ENCODE assay signal across 6 worm cellular contexts in genomic region chrIII:4205751-4206327, ce11.
TF ChIP-seq lines count a peak whose summit lies in the region.

Gene R74.8 (plus strand): TSS chrIII:4206277.

TF ChIP-seq in whole organism, L1 larva, 84 proteins besides CTCF, POLR2A, EP300 and RAD21:
- TF ChIP-seq snu-23 (GFP tag; optimal IDR thresholded peaks at IDR 0.05; lab: Kevin White, UChicago) (no peak), egl-27 (tag; optimal IDR thresholded peaks at IDR 0.05; lab: Kevin White, UChicago) (no peak), lsy-2 (tag; optimal IDR thresholded peaks at IDR 0.05; lab: Kevin White, UChicago) (peak in 1 of 2 experiments; percentile 63), blmp-1 (tag; optimal IDR thresholded peaks at IDR 0.05; lab: Kevin White, UChicago) (peak; percentile 28)

TF ChIP-seq in whole organism, L2 larva, 48 proteins besides CTCF, POLR2A, EP300 and RAD21:
- no peak for TF ChIP-seq mbf-1 (tag; optimal IDR thresholded peaks at IDR 0.05; lab: Kevin White, UChicago)
- TF ChIP-seq dmd-4 (tag; optimal IDR thresholded peaks at IDR 0.05; lab: Kevin White, UChicago), result no peak
- TF ChIP-seq lsy-2 (tag; optimal IDR thresholded peaks at IDR 0.05; lab: Kevin White, UChicago), result peak in 1 of 2 experiments; percentile 15
- peak; percentile 24 for TF ChIP-seq blmp-1 (tag; optimal IDR thresholded peaks at IDR 0.05; lab: Kevin White, UChicago; ENCODE audit: insufficient read depth)
- TF ChIP-seq nhr-129 (tag; optimal IDR thresholded peaks at IDR 0.05; lab: Kevin White, UChicago), result no peak
- peak; percentile 37 for TF ChIP-seq unc-55 (GFP tag; optimal IDR thresholded peaks at IDR 0.05; lab: Kevin White, UChicago)

TF ChIP-seq in whole organism, L3 larva, 47 proteins besides CTCF, POLR2A, EP300 and RAD21:
- TF ChIP-seq nfya-1 (tag; optimal IDR thresholded peaks at IDR 0.05; lab: Kevin White, UChicago; ENCODE audit: insufficient read depth) (peak; percentile 11), ceh-28 (tag; optimal IDR thresholded peaks at IDR 0.05; lab: Kevin White, UChicago) (no peak)

TF ChIP-seq in whole organism, L4 larva, 104 proteins besides CTCF, POLR2A, EP300 and RAD21:
- no peak for TF ChIP-seq sdz-12 (GFP tag; optimal IDR thresholded peaks at IDR 0.05; lab: Kevin White, UChicago)
- TF ChIP-seq zfp-2 (tag; optimal IDR thresholded peaks at IDR 0.05; lab: Kevin White, UChicago), result no peak
- peak; percentile 19 for TF ChIP-seq F49E8.2 (tag; optimal IDR thresholded peaks at IDR 0.05; lab: Kevin White, UChicago; ENCODE audit: borderline replicate concordance)
- peak; percentile 79 for TF ChIP-seq Y48G9A.11 (GFP tag; IDR thresholded peaks at IDR 0.05; lab: Robert Waterston, UW)
- TF ChIP-seq lsy-2 (tag; optimal IDR thresholded peaks at IDR 0.05; lab: Kevin White, UChicago), result peak in 1 of 2 experiments; percentile 79
- peak; percentile 25 for TF ChIP-seq lin-38 (GFP tag; IDR thresholded peaks at IDR 0.05; lab: Robert Waterston, UW)
- TF ChIP-seq unc-130 (GFP tag; optimal IDR thresholded peaks at IDR 0.05; lab: Kevin White, UChicago), result peak; percentile 67

TF ChIP-seq in whole organism, mixed stage, embryonic, 35 proteins besides CTCF, POLR2A, EP300 and RAD21:
- TF ChIP-seq unc-62 (GFP tag; optimal IDR thresholded peaks at IDR 0.05; lab: Kevin White, UChicago) (peak; percentile 13), nhr-76 (tag; optimal IDR thresholded peaks at IDR 0.05; lab: Kevin White, UChicago) (no peak), sem-2 (GFP tag; optimal IDR thresholded peaks at IDR 0.05; lab: Kevin White, UChicago) (no peak), M03D4.4 (tag; optimal IDR thresholded peaks at IDR 0.05; lab: Kevin White, UChicago) (no peak), mep-1 (tag; optimal IDR thresholded peaks at IDR 0.05; lab: Kevin White, UChicago) (no peak)

TF ChIP-seq in whole organism, young adult, 124 proteins besides CTCF, POLR2A, EP300 and RAD21:
- TF ChIP-seq dpl-1 (GFP tag; optimal IDR thresholded peaks at IDR 0.05; lab: Kevin White, UChicago) (peak; percentile 62), F49E8.2 (tag; optimal IDR thresholded peaks at IDR 0.05; lab: Kevin White, UChicago; ENCODE audit: insufficient read depth) (peak; percentile 61), dox-1 (GFP tag; IDR thresholded peaks at IDR 0.05; lab: Robert Waterston, UW) (peak; percentile 9; the same call in 1 of the 2 replicates), B0019.2 (GFP tag; conservative IDR thresholded peaks at IDR 0.05; lab: Robert Waterston, UW) (0 out of 2 replicates have a peak, but pooled peaks have one; percentile 19), snpc-3.4 (tag; optimal IDR thresholded peaks at IDR 0.05; lab: Kevin White, UChicago) (peak; percentile 71), Y53F4B.3 (GFP tag; IDR thresholded peaks at IDR 0.05; lab: Robert Waterston, UW) (no peak), cebp-2 (GFP tag; IDR thresholded peaks at IDR 0.05; lab: Robert Waterston, UW) (no peak), lin-35 (GFP tag; optimal IDR thresholded peaks at IDR 0.05; lab: Kevin White, UChicago) (peak in 1 of 3 experiments; percentile 29), F10E7.11 (tag; optimal IDR thresholded peaks at IDR 0.05; lab: Kevin White, UChicago) (no peak), F33H1.4 (GFP tag; IDR thresholded peaks at IDR 0.05; lab: Robert Waterston, UW) (peak; percentile 72), attf-3 (GFP tag; conservative IDR thresholded peaks at IDR 0.05; lab: Robert Waterston, UW) (0 out of 2 replicates have a peak, but pooled peaks have one; percentile 27), ceh-58 (GFP tag; IDR thresholded peaks at IDR 0.05; lab: Robert Waterston, UW) (no peak), akir-1 (GFP tag; optimal IDR thresholded peaks at IDR 0.05; lab: Kevin White, UChicago) (no peak), pbrm-1 (GFP tag; IDR thresholded peaks at IDR 0.05; lab: Robert Waterston, UW) (no peak), F23B12.7 (tag; optimal IDR thresholded peaks at IDR 0.05; lab: Kevin White, UChicago; ENCODE audit: insufficient read depth) (peak; percentile 2), snpc-1.3 (tag; optimal IDR thresholded peaks at IDR 0.05; lab: Kevin White, UChicago; ENCODE audit: insufficient read depth) (peak; percentile 38), ztf-28 (GFP tag; IDR thresholded peaks at IDR 0.05; lab: Robert Waterston, UW) (no peak), pha-4 (tag; optimal IDR thresholded peaks at IDR 0.05; lab: Kevin White, UChicago) (no peak), madf-3 (GFP tag; IDR thresholded peaks at IDR 0.05; lab: Robert Waterston, UW) (peak; percentile 82), efl-1 (GFP tag; optimal IDR thresholded peaks at IDR 0.05; lab: Kevin White, UChicago) (peak; percentile 72), xnd-1 (tag; optimal IDR thresholded peaks at IDR 0.05; lab: Kevin White, UChicago) (peak; percentile 70), lin-54 (GFP tag; optimal IDR thresholded peaks at IDR 0.05; lab: Kevin White, UChicago) (peak; percentile 67), lsl-1 (GFP tag; optimal IDR thresholded peaks at IDR 0.05; lab: Kevin White, UChicago) (peak; percentile 96), ets-4 (GFP tag; optimal IDR thresholded peaks at IDR 0.05; lab: Kevin White, UChicago) (no peak), ceh-91 (GFP tag; IDR thresholded peaks at IDR 0.05; lab: Robert Waterston, UW) (peak; percentile 61), madf-6 (GFP tag; IDR thresholded peaks at IDR 0.05; lab: Robert Waterston, UW) (peak; percentile 88), unc-130 (GFP tag; optimal IDR thresholded peaks at IDR 0.05; lab: Kevin White, UChicago) (peak; percentile 64), Y56A3A.18 (GFP tag; IDR thresholded peaks at IDR 0.05; lab: Robert Waterston, UW) (no peak), tbp1 (GFP tag; optimal IDR thresholded peaks at IDR 0.05; lab: Kevin White, UChicago) (peak; percentile 16), madf-8 (GFP tag; conservative IDR thresholded peaks at IDR 0.05; lab: Robert Waterston, UW) (peak; percentile 62), hsf-1 (GFP tag; IDR thresholded peaks at IDR 0.05; lab: Robert Waterston, UW) (peak; percentile 73), D2030.7 (GFP tag; IDR thresholded peaks at IDR 0.05; lab: Robert Waterston, UW) (peak; percentile 64; the same call in 1 of the 2 replicates)
